Fruit fly (Drosophila melanogaster) whole organism, embryonic: ENCODE results near the gene CG32137.
A peak's percentile ranks its signal among the peaks of the same experiment; 100 is the strongest.

ENCODE experiments used
- ATbp ChIP-seq: fragments of 200-800 bp; sonication (Bioruptor generic); optimal IDR thresholded peaks from 2 replicates; lab custom pipeline; 2017; ENCODE audit warnings: missing biosample characterization, mild to moderate bottlenecking, missing genetic modification characterization, missing genetic modification reagents
- Abd-B ChIP-seq: fragments of 200-800 bp; sonication (Bioruptor generic); optimal IDR thresholded peaks from 2 replicates; lab custom pipeline; 2018; ENCODE audit warnings: missing biosample characterization, mild to moderate bottlenecking, missing genetic modification characterization, moderate library complexity
- Antp ChIP-seq: fragments of 200-800 bp; sonication (Bioruptor generic); optimal IDR thresholded peaks from 3 replicates; lab custom pipeline; 2016; ENCODE audit warnings: missing biosample characterization, missing genetic modification characterization
- Asciz ChIP-seq: fragments of 200-800 bp; sonication (Bioruptor generic); optimal IDR thresholded peaks from 2 replicates; lab custom pipeline; 2017; ENCODE audit warnings: missing biosample characterization, mild to moderate bottlenecking, missing genetic modification characterization, missing genetic modification reagents
- Awh ChIP-seq: fragments of 200-800 bp; sonication (Bioruptor generic); IDR thresholded peaks from 2 replicates; pipeline ENCODE4, ENCODE4 v1.3.6; 2022; ENCODE audit warnings: missing biosample characterization, missing genetic modification characterization
- B-H2 ChIP-seq: fragments of 200-800 bp; sonication (Bioruptor generic); optimal IDR thresholded peaks from 2 replicates; lab custom pipeline; 2018; ENCODE audit warnings: missing biosample characterization, mild to moderate bottlenecking, missing genetic modification characterization
- CG11456 ChIP-seq: fragments of 200-800 bp; sonication (Bioruptor generic); IDR thresholded peaks from 3 replicates; pipeline ENCODE4 v1.3.6; 2022; ENCODE audit warnings: missing biosample characterization, missing genetic modification characterization
- CG11560 ChIP-seq: fragments of 200-800 bp; sonication (Bioruptor generic); IDR thresholded peaks from 3 replicates; pipeline ENCODE4 v1.3.6; 2022; ENCODE audit warnings: missing biosample characterization, missing genetic modification characterization
- CG12219 ChIP-seq: fragments of 200-800 bp; sonication (Bioruptor generic); optimal IDR thresholded peaks from 3 replicates; lab custom pipeline; 2018; ENCODE audit warnings: missing biosample characterization, mild to moderate bottlenecking, missing genetic modification characterization
- CG12769 ChIP-seq: fragments of 200-800 bp; sonication (Bioruptor generic); optimal IDR thresholded peaks from 2 replicates; lab custom pipeline; 2019; ENCODE audit warnings: missing biosample characterization, mild to moderate bottlenecking, missing genetic modification characterization, moderate library complexity
- CG13123 ChIP-seq: fragments of 200-800 bp; sonication (Bioruptor generic); optimal IDR thresholded peaks from 2 replicates; lab custom pipeline; 2016; ENCODE audit warnings: missing biosample characterization, missing genetic modification characterization
- CG15696 ChIP-seq: fragments of 200-800 bp; sonication (Bioruptor generic); optimal IDR thresholded peaks from 2 replicates; lab custom pipeline; 2019; ENCODE audit warnings: missing biosample characterization, mild to moderate bottlenecking, missing genetic modification characterization, moderate library complexity
- CG32532 ChIP-seq: fragments of 200-800 bp; sonication (Bioruptor generic); IDR thresholded peaks from 2 replicates; pipeline ENCODE4 v1.3.6; 2022; ENCODE audit warnings: missing biosample characterization, missing genetic modification characterization
- CG33557 ChIP-seq: fragments of 200-800 bp; sonication (Bioruptor generic); optimal IDR thresholded peaks from 2 replicates; lab custom pipeline; 2019; ENCODE audit warnings: missing biosample characterization, mild to moderate bottlenecking, missing genetic modification characterization, moderate library complexity
- CG34376 ChIP-seq: fragments of 200-800 bp; sonication (Bioruptor generic); optimal IDR thresholded peaks from 2 replicates; lab custom pipeline; 2018; ENCODE audit warnings: missing biosample characterization, mild to moderate bottlenecking, missing genetic modification characterization
- CG4328 ChIP-seq: fragments of 200-800 bp; sonication (Bioruptor generic); optimal IDR thresholded peaks from 3 replicates; lab custom pipeline; 2017; ENCODE audit warnings: missing biosample characterization, missing genetic modification reagents, missing genetic modification characterization
- CG8290 ChIP-seq, 3 experiments: fragments of 200-800 bp; sonication (Bioruptor generic); optimal IDR thresholded peaks; 2 replicates each; lab custom pipeline; 2016 to 2019; ENCODE audit warnings: missing biosample characterization in 3 of 3, missing genetic modification characterization in 3 of 3, mild to moderate bottlenecking in 2 of 3, moderate library complexity in 1 of 3
- Dad ChIP-seq: fragments of 200-800 bp; sonication (Bioruptor generic); optimal IDR thresholded peaks from 3 replicates; lab custom pipeline; 2016; ENCODE audit warnings: missing biosample characterization, missing genetic modification characterization
- Drgx ChIP-seq: fragments of 200-800 bp; sonication (Bioruptor generic); IDR thresholded peaks from 2 replicates; pipeline ENCODE4 v1.3.6; 2022; ENCODE audit warnings: missing biosample characterization, missing genetic modification characterization
- ERR ChIP-seq: fragments of 200-800 bp; sonication (Bioruptor generic); optimal IDR thresholded peaks from 2 replicates; lab custom pipeline; 2016; ENCODE audit warnings: missing biosample characterization, missing genetic modification characterization
- GATAe ChIP-seq: fragments of 200-800 bp; sonication (Bioruptor generic); conservative IDR thresholded peaks from 2 replicates; pipeline ENCODE4 v1.3.6; 2022; ENCODE audit warnings: missing biosample characterization, missing genetic modification characterization
- Gsc ChIP-seq: fragments of 200-800 bp; sonication (Bioruptor generic); IDR thresholded peaks from 2 replicates; pipeline ENCODE4 v1.3.6; 2022; ENCODE audit warnings: missing biosample characterization, missing genetic modification characterization
- HmgZ ChIP-seq: fragments of 200-800 bp; sonication (Bioruptor generic); optimal IDR thresholded peaks from 2 replicates; lab custom pipeline; 2018; ENCODE audit warnings: missing biosample characterization, mild to moderate bottlenecking, missing genetic modification characterization
- Hr78 ChIP-seq, 2 experiments: fragments of 200-800 bp in 1 of 2; fragments of >200 bp in 1 of 2; sonication (Bioruptor generic) in 1 of 2; optimal IDR thresholded peaks; 2 replicates each; lab custom pipeline; 2017 to 2019; ENCODE audit warnings: missing biosample characterization in 2 of 2, missing genetic modification characterization in 2 of 2, mild to moderate bottlenecking in 1 of 2, moderate library complexity in 1 of 2
- Oaz ChIP-seq: fragments of 200-800 bp; sonication (Bioruptor generic); IDR thresholded peaks from 2 replicates; pipeline ENCODE4 v1.3.6; 2022; ENCODE audit warnings: missing biosample characterization, missing genetic modification characterization
- Ravus ChIP-seq: fragments of 200-800 bp; sonication (Bioruptor generic); IDR thresholded peaks from 2 replicates; pipeline ENCODE4 v1.3.6; 2022; ENCODE audit warnings: missing biosample characterization, missing genetic modification characterization
- Rfx ChIP-seq: fragments of 200-800 bp; sonication (Bioruptor generic); IDR thresholded peaks from 2 replicates; pipeline ENCODE4 v1.3.6; 2022; ENCODE audit warnings: missing biosample characterization, missing genetic modification characterization
- Tbp ChIP-seq: fragments of >200 bp; optimal IDR thresholded peaks from 2 replicates; lab custom pipeline; 2018; ENCODE audit warnings: missing biosample characterization, missing genetic modification characterization
- bab2 ChIP-seq: fragments of 200-800 bp; sonication (Bioruptor generic); optimal IDR thresholded peaks from 2 replicates; lab custom pipeline; 2016; ENCODE audit warnings: missing biosample characterization, missing genetic modification characterization
- bsh ChIP-seq, 2 experiments: fragments of 200-800 bp; sonication (Bioruptor generic); optimal IDR thresholded peaks; 2 replicates each; lab custom pipeline; 2017 to 2018; ENCODE audit warnings: mild to moderate bottlenecking in 2 of 2, missing biosample characterization in 2 of 2, missing genetic modification characterization in 2 of 2, moderate library complexity in 1 of 2
- crp ChIP-seq, 2 experiments: fragments of 200-800 bp; sonication (Bioruptor generic); optimal IDR thresholded peaks; 2 replicates in 1 of 2; 3 replicates in 1 of 2; lab custom pipeline; 2017; ENCODE audit warnings: missing biosample characterization in 2 of 2, missing genetic modification characterization in 2 of 2, mild to moderate bottlenecking in 1 of 2, moderate library complexity in 1 of 2
- dati ChIP-seq: fragments of 200-800 bp; sonication (Bioruptor generic); IDR thresholded peaks from 2 replicates; pipeline ENCODE4 v1.3.6; 2022; ENCODE audit warnings: missing biosample characterization, missing genetic modification characterization
- dimm ChIP-seq: fragments of 200-800 bp; sonication (Bioruptor generic); IDR thresholded peaks from 2 replicates; pipeline ENCODE4 v1.3.6; 2022; ENCODE audit warnings: missing biosample characterization, missing genetic modification characterization
- ems ChIP-seq: fragments of 200-800 bp; sonication (Bioruptor generic); optimal IDR thresholded peaks from 3 replicates; lab custom pipeline; 2016; ENCODE audit warnings: missing biosample characterization, missing genetic modification characterization
- gsb ChIP-seq: fragments of 200-800 bp; sonication (Bioruptor generic); IDR thresholded peaks from 2 replicates; pipeline ENCODE4 v1.3.6; 2022; ENCODE audit warnings: missing biosample characterization, missing genetic modification characterization
- ind ChIP-seq: fragments of 200-800 bp; sonication (Bioruptor generic); optimal IDR thresholded peaks from 3 replicates; lab custom pipeline; 2016; ENCODE audit warnings: missing biosample characterization, missing genetic modification characterization
- insv ChIP-seq, 2 experiments: fragments of 200-800 bp; sonication (Bioruptor generic); optimal IDR thresholded peaks; 3 replicates each; lab custom pipeline; 2016 to 2018; ENCODE audit warnings: missing biosample characterization in 2 of 2, missing genetic modification characterization in 2 of 2
- inv ChIP-seq: fragments of 200-800 bp; sonication (Bioruptor generic); IDR thresholded peaks from 2 replicates; pipeline ENCODE4 v1.3.6; 2022; ENCODE audit warnings: missing biosample characterization, missing genetic modification characterization; ENCODE audit not compliant: partially characterized antibody
- knrl ChIP-seq: fragments of 200-800 bp; sonication (Bioruptor generic); IDR thresholded peaks from 3 replicates; pipeline ENCODE4 v1.3.6; 2022; ENCODE audit warnings: missing biosample characterization, missing genetic modification characterization; ENCODE audit not compliant: partially characterized antibody
- lmd ChIP-seq: fragments of 200-800 bp; sonication (Bioruptor generic); IDR thresholded peaks from 2 replicates; pipeline ENCODE4 v1.3.6; 2022; ENCODE audit warnings: missing biosample characterization, missing genetic modification characterization
- oc ChIP-seq: fragments of 200-800 bp; sonication (Bioruptor generic); optimal IDR thresholded peaks from 2 replicates; lab custom pipeline; 2018; ENCODE audit warnings: missing biosample characterization, mild to moderate bottlenecking, missing genetic modification characterization, moderate library complexity
- odd ChIP-seq: fragments of 200-800 bp; sonication (Bioruptor generic); optimal IDR thresholded peaks from 2 replicates; lab custom pipeline; 2017; ENCODE audit warnings: missing biosample characterization, mild to moderate bottlenecking, missing genetic modification characterization
- onecut ChIP-seq: fragments of 200-800 bp; sonication (Bioruptor generic); IDR thresholded peaks from 2 replicates; pipeline ENCODE4 v1.3.6; 2022; ENCODE audit warnings: missing biosample characterization, missing genetic modification characterization
- otp ChIP-seq: fragments of 200-800 bp; sonication (Bioruptor generic); IDR thresholded peaks from 3 replicates; pipeline ENCODE4, ENCODE4 v1.3.6; 2022; ENCODE audit warnings: missing biosample characterization, missing genetic modification characterization
- repo ChIP-seq: fragments of 200-800 bp; sonication (Bioruptor generic); optimal IDR thresholded peaks from 2 replicates; lab custom pipeline; 2016; ENCODE audit warnings: missing biosample characterization, missing genetic modification characterization
- ro ChIP-seq: fragments of 200-800 bp; sonication (Bioruptor generic); IDR thresholded peaks from 2 replicates; pipeline ENCODE4 v1.3.6; 2022; ENCODE audit warnings: missing biosample characterization, missing genetic modification characterization
- shn ChIP-seq: fragments of 200-800 bp; sonication (Bioruptor generic); optimal IDR thresholded peaks from 3 replicates; lab custom pipeline; 2016; ENCODE audit warnings: missing biosample characterization, missing genetic modification characterization
- sisA ChIP-seq: fragments of 200-800 bp; sonication (Bioruptor generic); IDR thresholded peaks from 2 replicates; pipeline ENCODE4 v1.3.6; 2022; ENCODE audit warnings: missing biosample characterization, missing genetic modification characterization
- tin ChIP-seq: fragments of 200-800 bp; sonication (Bioruptor generic); optimal IDR thresholded peaks from 3 replicates; lab custom pipeline; 2016; ENCODE audit warnings: missing biosample characterization, missing genetic modification characterization
- zfh2 ChIP-seq: fragments of 200-800 bp; sonication (Bioruptor generic); optimal IDR thresholded peaks from 2 replicates; lab custom pipeline; 2016; ENCODE audit warnings: missing biosample characterization, missing genetic modification characterization

The CG32137 gene

dm6 chr3L:14004963-14005458, 66.0 kb downstream of the CG32137 start (continued):
- peak; percentile 90 for TF ChIP-seq CG13123 (GFP tag; lab: Kevin White, UChicago)
- TF ChIP-seq Antp (GFP tag; lab: Kevin White, UChicago), result peak; percentile 97
- 0 out of 3 replicates have a peak, but pooled peaks have one; percentile 12 for TF ChIP-seq knrl (GFP tag; lab: Robert Waterston, UW)
- TF ChIP-seq Hr78 (GFP tag; optimal IDR thresholded peaks at IDR 0.05; lab: Kevin White, UChicago), result peak in 1 of 2 experiments; percentile 82
- peak; percentile 95 for TF ChIP-seq Dad (GFP tag; lab: Kevin White, UChicago)
- TF ChIP-seq crp (GFP tag; optimal IDR thresholded peaks at IDR 0.05; lab: Kevin White, UChicago), result peak in 1 of 2 experiments; percentile 63
- peak; percentile 92 for TF ChIP-seq CG4328 (GFP tag; lab: Kevin White, UChicago)
- TF ChIP-seq bab2 (GFP tag; lab: Kevin White, UChicago), result peak; percentile 97
- TF ChIP-seq CG12219, result peak; percentile 94
- peak; percentile 53 for TF ChIP-seq CG33557 (GFP tag; lab: Kevin White, UChicago)
- peak; percentile 68 for TF ChIP-seq CG15696 (tag; lab: Kevin White, UChicago)
- TF ChIP-seq Asciz, result peak; percentile 93
- peak; percentile 83 for TF ChIP-seq GATAe (GFP tag; lab: Robert Waterston, UW)
- no peak for TF ChIP-seq Tbp (GFP tag; lab: Kevin White, UChicago)
- TF ChIP-seq inv, result peak; percentile 39; the same call in 1 of the 2 replicates
- peak; percentile 94 for TF ChIP-seq Oaz
- TF ChIP-seq CG12769 (tag; lab: Kevin White, UChicago), result peak; percentile 96
- peak; percentile 6 to 59 for TF ChIP-seq insv (GFP tag; optimal IDR thresholded peaks at IDR 0.05; lab: Kevin White, UChicago)
- peak; percentile 88 for TF ChIP-seq dati (GFP tag; lab: Robert Waterston, UW)
- peak; percentile 88 for TF ChIP-seq CG11456 (GFP tag; lab: Robert Waterston, UW)
- peak; percentile 99 for TF ChIP-seq Drgx
- peak; percentile 97 for TF ChIP-seq oc (tag; lab: Kevin White, UChicago)
- peak; percentile 94 for TF ChIP-seq shn (GFP tag; lab: Kevin White, UChicago)
- TF ChIP-seq CG8290 (GFP tag; optimal IDR thresholded peaks at IDR 0.05; lab: Kevin White, UChicago), result peak; percentile 78
- peak; percentile 39 to 98 for TF ChIP-seq CG8290 (tag; optimal IDR thresholded peaks at IDR 0.05; lab: Kevin White, UChicago)
- peak; percentile 97 for TF ChIP-seq tin (GFP tag; lab: Kevin White, UChicago)
- peak; percentile 92 for TF ChIP-seq CG34376 (GFP tag; lab: Kevin White, UChicago)
- TF ChIP-seq dimm (GFP tag; lab: Robert Waterston, UW), result no peak; the same call in 1 of the 2 replicates
- peak; percentile 79 for TF ChIP-seq CG11560 (tag; lab: Robert Waterston, UW)
- TF ChIP-seq Gsc (GFP tag; lab: Robert Waterston, UW), result no peak; the same call in 1 of the 2 replicates
- TF ChIP-seq otp (GFP tag; lab: Robert Waterston, UW), result peak; percentile 96
- peak; percentile 95 for TF ChIP-seq ATbp (GFP tag; lab: Kevin White, UChicago)
- TF ChIP-seq Ravus (GFP tag; lab: Robert Waterston, UW), result peak; percentile 83
- peak; percentile 87 for TF ChIP-seq Awh (GFP tag; lab: Robert Waterston, UW)
- TF ChIP-seq B-H2 (GFP tag; lab: Kevin White, UChicago), result peak; percentile 65
- peak; percentile 98 for TF ChIP-seq sisA (GFP tag; lab: Robert Waterston, UW)
- TF ChIP-seq odd (GFP tag; lab: Kevin White, UChicago), result peak; percentile 90
- TF ChIP-seq bsh (GFP tag; optimal IDR thresholded peaks at IDR 0.05; lab: Kevin White, UChicago), result peak; percentile 95 to 97
- peak; percentile 97 for TF ChIP-seq ind (GFP tag; lab: Kevin White, UChicago)
- peak; percentile 95 for TF ChIP-seq HmgZ
- peak; percentile 94 for TF ChIP-seq ERR (GFP tag; lab: Kevin White, UChicago)
- TF ChIP-seq ro, result peak; percentile 70
- peak; percentile 87 for TF ChIP-seq CG32532
- TF ChIP-seq zfh2 (GFP tag; lab: Kevin White, UChicago), result peak; percentile 94
- peak; percentile 97 for TF ChIP-seq ems
- TF ChIP-seq repo (GFP tag; lab: Kevin White, UChicago), result peak; percentile 94
- TF ChIP-seq gsb (GFP tag; lab: Robert Waterston, UW), result peak; percentile 83
- peak; percentile 90 for TF ChIP-seq onecut
- TF ChIP-seq Abd-B, result peak; percentile 94
- TF ChIP-seq Rfx (GFP tag; lab: Robert Waterston, UW), result peak; percentile 94
- TF ChIP-seq lmd (GFP tag; lab: Robert Waterston, UW), result peak; percentile 89
